Worm (Caenorhabditis elegans) whole organism, L1 larva: ENCODE measurements around the gene flp-3.
A peak's percentile ranks its signal among the peaks of the same experiment; 100 is the strongest.

Experiments used
- C16A3.4 ChIP-seq: fragments of 150-350 bp; optimal IDR thresholded peaks from 2 replicates; lab custom pipeline; 2014; ENCODE audit warnings: missing biosample characterization, missing genetic modification characterization
- C34B4.2 ChIP-seq: sonication (generic microtip); optimal IDR thresholded peaks from 2 replicates; lab custom pipeline; 2017; ENCODE audit warnings: mild to moderate bottlenecking, missing genetic modification characterization, missing compliant biosample characterization
- F16B12.6 ChIP-seq: fragments of 150-350 bp; optimal IDR thresholded peaks from 2 replicates; lab custom pipeline; 2014; ENCODE audit warnings: missing biosample characterization, missing genetic modification characterization
- alr-1 ChIP-seq: fragments of 200-800 bp; sonication (Bioruptor generic); optimal IDR thresholded peaks from 2 replicates; lab custom pipeline; 2018; ENCODE audit warnings: borderline replicate concordance, mild to moderate bottlenecking, missing genetic modification characterization, missing compliant biosample characterization
- blmp-1 ChIP-seq: fragments of 150-350 bp; optimal IDR thresholded peaks from 2 replicates; lab custom pipeline; 2014; ENCODE audit warnings: missing biosample characterization, missing genetic modification characterization
- ceh-63 ChIP-seq: fragments of 200-800 bp; sonication (Bioruptor generic); optimal IDR thresholded peaks from 2 replicates; lab custom pipeline; 2018; ENCODE audit warnings: mild to moderate bottlenecking, missing genetic modification characterization, missing compliant biosample characterization
- ceh-90 ChIP-seq: sonication (generic microtip); optimal IDR thresholded peaks from 2 replicates; lab custom pipeline; 2016; ENCODE audit warnings: missing genetic modification characterization, missing compliant biosample characterization
- dsc-1 ChIP-seq: sonication (generic microtip); optimal IDR thresholded peaks from 2 replicates; lab custom pipeline; 2016; ENCODE audit warnings: mild to moderate bottlenecking, missing genetic modification characterization, missing compliant biosample characterization
- efl-1 ChIP-seq, 4 experiments: fragments of 150-350 bp; optimal IDR thresholded peaks in 3 of 4; peaks in 1 of 4; 1 replicate in 1 of 4; 2 replicates in 3 of 4; lab custom pipeline; 2014; ENCODE audit warnings: missing biosample characterization in 2 of 4, missing genetic modification characterization in 2 of 4, missing genetic modification reagents in 2 of 4
- efl-3 ChIP-seq: fragments of 200-800 bp; sonication (Bioruptor generic); optimal IDR thresholded peaks from 2 replicates; lab custom pipeline; 2018; ENCODE audit warnings: mild to moderate bottlenecking, missing genetic modification characterization, missing compliant biosample characterization
- egl-13 ChIP-seq: sonication (generic microtip); optimal IDR thresholded peaks from 2 replicates; lab custom pipeline; 2016; ENCODE audit warnings: missing genotype, missing genetic modification reagents, missing genetic modification characterization, missing compliant biosample characterization
- elt-2 ChIP-seq: sonication (generic microtip); optimal IDR thresholded peaks from 2 replicates; lab custom pipeline; 2016; ENCODE audit warnings: missing genetic modification characterization, mild to moderate bottlenecking, inconsistent platforms, missing compliant biosample characterization, missing genetic modification reagents
- fkh-8 ChIP-seq: sonication (generic microtip); optimal IDR thresholded peaks from 2 replicates; lab custom pipeline; 2016; ENCODE audit warnings: mild to moderate bottlenecking, missing genetic modification characterization, missing compliant biosample characterization
- fos-1 ChIP-seq: fragments of 150-350 bp; optimal IDR thresholded peaks from 2 replicates; lab custom pipeline; 2014; ENCODE audit warnings: missing biosample characterization, missing genetic modification characterization
- hlh-17 ChIP-seq: fragments of 200-800 bp; sonication (Bioruptor generic); optimal IDR thresholded peaks from 2 replicates; lab custom pipeline; 2018; ENCODE audit warnings: missing genetic modification characterization, mild to moderate bottlenecking, missing compliant biosample characterization, moderate library complexity, borderline replicate concordance
- hlh-4 ChIP-seq: sonication (generic microtip); optimal IDR thresholded peaks from 2 replicates; lab custom pipeline; 2016; ENCODE audit warnings: mild to moderate bottlenecking, missing genetic modification characterization, missing compliant biosample characterization
- hpl-2 ChIP-seq: fragments of 150-350 bp; optimal IDR thresholded peaks from 2 replicates; lab custom pipeline; 2014; ENCODE audit warnings: missing biosample characterization, missing genetic modification reagents, missing genetic modification characterization
- irx-1 ChIP-seq: sonication (generic microtip); optimal IDR thresholded peaks from 2 replicates; lab custom pipeline; 2016; ENCODE audit warnings: missing genetic modification characterization, missing compliant biosample characterization
- isw-1 ChIP-seq: fragments of 200-800 bp; sonication (Bioruptor generic); IDR thresholded peaks from 2 replicates; pipeline ENCODE4 v1.3.6; 2022; ENCODE audit warnings: missing genetic modification characterization, missing compliant biosample characterization
- lin-13 ChIP-seq: fragments of 150-350 bp; optimal IDR thresholded peaks from 2 replicates; lab custom pipeline; 2014; ENCODE audit warnings: missing biosample characterization, missing genetic modification reagents, missing genetic modification characterization
- lin-14 ChIP-seq: fragments of 200-800 bp; sonication (Bioruptor generic); optimal IDR thresholded peaks from 2 replicates; lab custom pipeline; 2018; ENCODE audit warnings: mild to moderate bottlenecking, missing genetic modification characterization, moderate library complexity, missing compliant biosample characterization
- lin-15B ChIP-seq: fragments of 150-350 bp; sonication (generic microtip); optimal IDR thresholded peaks from 3 replicates; lab custom pipeline; 2014; ENCODE audit warnings: missing biosample characterization, missing genetic modification characterization
- lin-35 ChIP-seq, 2 experiments: fragments of 150-350 bp; optimal IDR thresholded peaks; 2 replicates each; lab custom pipeline; 2014; ENCODE audit warnings: missing biosample characterization in 2 of 2, missing genetic modification characterization in 2 of 2, missing genetic modification reagents in 2 of 2
- lin-39 ChIP-seq: fragments of 150-350 bp; optimal IDR thresholded peaks from 2 replicates; lab custom pipeline; 2014; ENCODE audit warnings: missing biosample characterization, missing genetic modification reagents, missing genetic modification characterization
- lsy-2 ChIP-seq, 2 experiments: fragments of 150-350 bp; optimal IDR thresholded peaks; 2 replicates each; lab custom pipeline; 2014; ENCODE audit warnings: missing biosample characterization in 2 of 2, missing genetic modification characterization in 2 of 2
- mdl-1 ChIP-seq, 2 experiments: fragments of 150-350 bp; optimal IDR thresholded peaks; 2 replicates each; lab custom pipeline; 2014 to 2017; ENCODE audit warnings: missing biosample characterization in 2 of 2, missing genetic modification characterization in 2 of 2, inconsistent platforms in 1 of 2
- mef-2 ChIP-seq: fragments of 150-350 bp; optimal IDR thresholded peaks from 2 replicates; lab custom pipeline; 2014; ENCODE audit warnings: missing biosample characterization, missing genetic modification characterization
- mep-1 ChIP-seq: fragments of 150-350 bp; optimal IDR thresholded peaks from 2 replicates; lab custom pipeline; 2014; ENCODE audit warnings: missing biosample characterization, missing genetic modification characterization
- nhr-11 ChIP-seq: fragments of 150-350 bp; optimal IDR thresholded peaks from 2 replicates; lab custom pipeline; 2014; ENCODE audit warnings: missing biosample characterization, missing genetic modification characterization
- nhr-12 ChIP-seq: sonication (generic microtip); optimal IDR thresholded peaks from 2 replicates; lab custom pipeline; 2017; ENCODE audit warnings: missing biosample characterization, missing genetic modification characterization
- nhr-20 ChIP-seq: sonication (generic microtip); optimal IDR thresholded peaks from 2 replicates; lab custom pipeline; 2016; ENCODE audit warnings: mild to moderate bottlenecking, missing genetic modification characterization, missing compliant biosample characterization
- nhr-47 ChIP-seq: sonication (generic microtip); optimal IDR thresholded peaks from 2 replicates; lab custom pipeline; 2016; ENCODE audit warnings: mild to moderate bottlenecking, missing genetic modification characterization, moderate library complexity, missing compliant biosample characterization
- nhr-85 ChIP-seq: sonication (generic microtip); peaks from one replicate; lab custom pipeline; 2016; ENCODE audit warnings: missing genetic modification characterization, inconsistent platforms, missing compliant biosample characterization
- pax-3 ChIP-seq: fragments of 200-800 bp; sonication (Bioruptor generic); optimal IDR thresholded peaks from 2 replicates; lab custom pipeline; 2018; ENCODE audit warnings: mild to moderate bottlenecking, missing genetic modification characterization, moderate library complexity, missing compliant biosample characterization
- snu-23 ChIP-seq: sonication (generic microtip); optimal IDR thresholded peaks from 2 replicates; lab custom pipeline; 2016; ENCODE audit warnings: missing genetic modification characterization, missing compliant biosample characterization
- sptf-1 ChIP-seq: fragments of 150-350 bp; optimal IDR thresholded peaks from 2 replicates; lab custom pipeline; 2014; ENCODE audit warnings: missing biosample characterization, missing genetic modification characterization
- tbx-2 ChIP-seq: sonication (generic microtip); optimal IDR thresholded peaks from 2 replicates; lab custom pipeline; 2016; ENCODE audit warnings: missing genetic modification characterization, missing compliant biosample characterization
- tlp-1 ChIP-seq: fragments of 150-350 bp; optimal IDR thresholded peaks from 2 replicates; lab custom pipeline; 2014; ENCODE audit warnings: missing biosample characterization, missing genetic modification characterization
- unc-130 ChIP-seq: fragments of 150-350 bp; optimal IDR thresholded peaks from 2 replicates; lab custom pipeline; 2017; ENCODE audit warnings: missing biosample characterization, missing genetic modification characterization, inconsistent platforms
- unc-62 ChIP-seq: fragments of 150-350 bp; optimal IDR thresholded peaks from 2 replicates; lab custom pipeline; 2014; ENCODE audit warnings: missing biosample characterization, missing genetic modification reagents, missing genetic modification characterization
- unc-86 ChIP-seq: sonication (generic microtip); optimal IDR thresholded peaks from 2 replicates; lab custom pipeline; 2016; ENCODE audit warnings: missing genetic modification characterization, missing compliant biosample characterization
- unc-98 ChIP-seq: fragments of 200-800 bp; sonication (Bioruptor generic); IDR thresholded peaks from 2 replicates; pipeline ENCODE4 v1.3.6; 2022; ENCODE audit warnings: missing genetic modification characterization, missing compliant biosample characterization
- vab-15 ChIP-seq: sonication (generic microtip); optimal IDR thresholded peaks from 2 replicates; lab custom pipeline; 2017; ENCODE audit warnings: missing genotype, mild to moderate bottlenecking, missing genetic modification characterization, missing compliant biosample characterization
- xbp-1 ChIP-seq: sonication (generic microtip); optimal IDR thresholded peaks from 2 replicates; lab custom pipeline; 2016; ENCODE audit warnings: missing genetic modification characterization, missing compliant biosample characterization
- ztf-4 ChIP-seq: fragments of 150-350 bp; optimal IDR thresholded peaks from 2 replicates; lab custom pipeline; 2014; ENCODE audit warnings: missing biosample characterization, missing genetic modification characterization

flp-3 gene

ce11 chrX:10077297-10077696, 15.5 kb downstream of the flp-3 start, which contains the start of gene col-176:
Gene col-176 (plus strand): TSS chrX:10077597.
- TF ChIP-seq efl-1 (optimal IDR thresholded peaks at IDR 0.05; lab: Kevin White, UChicago) (no peak), efl-1 (GFP tag; optimal IDR thresholded peaks at IDR 0.05 in 1 of 2; lab: Kevin White, UChicago) (peak in 1 of 2 experiments; percentile 39), alr-1 (no peak), tbx-2 (peak; percentile 19), nhr-12 (tag; lab: Kevin White, UChicago) (no peak), unc-86 (tag; lab: Kevin White, UChicago) (no peak), sptf-1 (tag; lab: Kevin White, UChicago) (no peak), unc-130 (tag; lab: Kevin White, UChicago) (no peak)

DNA sequence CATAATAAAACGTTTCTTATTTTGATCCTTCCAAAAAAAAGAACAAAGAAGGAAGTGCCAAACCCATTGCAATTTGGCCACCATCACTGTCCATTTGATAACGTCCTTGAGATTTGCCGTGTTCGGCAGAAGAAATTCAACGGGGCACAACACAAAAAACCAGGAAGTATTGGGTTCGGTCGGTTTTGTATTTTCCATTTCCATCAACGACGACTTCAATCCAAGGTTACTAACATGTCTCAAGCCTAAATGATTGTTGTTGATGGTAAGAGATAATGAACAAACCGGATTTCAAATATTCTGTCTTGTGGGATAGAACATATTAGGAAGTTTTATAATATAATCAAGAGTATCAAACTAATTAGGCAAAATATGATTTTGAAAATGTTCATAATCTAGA, 16.4 kb downstream of the flp-3 start:
- no peak for TF ChIP-seq pax-3 (tag; lab: Kevin White, UChicago)
- peak; percentile 50 for TF ChIP-seq blmp-1 (tag; lab: Kevin White, UChicago)
- no peak for TF ChIP-seq ceh-90 (tag; lab: Kevin White, UChicago)
- peak; percentile 58 for TF ChIP-seq nhr-85
- peak; percentile 8 for TF ChIP-seq tbx-2
- TF ChIP-seq, all 84 proteins: peak for 3

ce11 chrX:10074988-10075387, 17.8 kb downstream of the flp-3 start, which contains the start of gene dao-4:
Gene dao-4 (plus strand): TSS chrX:10075288.
- TF ChIP-seq dsc-1 (tag; lab: Kevin White, UChicago) (no peak), unc-98 (GFP tag; lab: Robert Waterston, UW) (no peak), efl-1 (optimal IDR thresholded peaks at IDR 0.05; lab: Kevin White, UChicago) (no peak), efl-1 (GFP tag; optimal IDR thresholded peaks at IDR 0.05 in 1 of 2; lab: Kevin White, UChicago) (no peak), vab-15 (tag; lab: Kevin White, UChicago) (no peak), lsy-2 (tag; optimal IDR thresholded peaks at IDR 0.05; lab: Kevin White, UChicago) (no peak), nhr-85 (no peak), C16A3.4 (tag; lab: Kevin White, UChicago) (no peak)

DNA sequence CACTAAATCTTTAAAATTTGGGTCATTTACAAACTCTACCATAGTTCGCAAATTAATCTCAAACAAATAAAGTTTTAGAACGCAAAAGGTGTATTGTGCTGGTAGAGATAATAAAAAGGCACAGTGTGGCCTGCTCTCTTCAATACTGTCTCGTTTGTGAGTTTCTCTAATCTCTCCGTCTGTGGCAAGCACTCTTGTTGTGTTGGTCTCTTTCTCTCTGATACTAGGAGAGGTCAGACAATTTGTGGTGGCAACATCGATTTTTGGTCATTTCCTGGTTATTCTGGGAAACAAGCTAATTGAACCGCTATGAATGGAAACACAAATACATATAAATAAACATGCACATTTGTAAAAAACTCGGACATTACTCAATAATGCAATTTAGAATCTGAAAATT, 18.5 kb downstream of the flp-3 start, which contains the start of gene ZC373.5:
Gene ZC373.5, minus strand, starts transcription at position 159 of the 400 bp plus-strand sequence.
- TF ChIP-seq hlh-17 (GFP tag; lab: Kevin White, UChicago): no peak
- TF ChIP-seq tlp-1 (tag; lab: Kevin White, UChicago): no peak
- peak; percentile 16 for TF ChIP-seq elt-2
- no peak for TF ChIP-seq hlh-4 (tag; lab: Kevin White, UChicago)
- TF ChIP-seq nhr-11: no peak
- no peak for TF ChIP-seq F16B12.6 (tag; lab: Kevin White, UChicago)
- peak in 1 of 2 experiments; percentile 22 for TF ChIP-seq lin-35 (GFP tag; optimal IDR thresholded peaks at IDR 0.05; lab: Kevin White, UChicago)
- TF ChIP-seq dsc-1 (tag; lab: Kevin White, UChicago): no peak
- TF ChIP-seq mef-2 (tag; lab: Kevin White, UChicago): no peak
- no peak for TF ChIP-seq lin-15B (tag; lab: Kevin White, UChicago)
- no peak for TF ChIP-seq lin-39 (tag; lab: Kevin White, UChicago)
- TF ChIP-seq C34B4.2 (tag; lab: Kevin White, UChicago): no peak
- TF ChIP-seq unc-62: no peak
- TF ChIP-seq efl-3 (GFP tag; lab: Kevin White, UChicago): no peak
- no peak for TF ChIP-seq ztf-4
- TF ChIP-seq xbp-1 (tag; lab: Kevin White, UChicago): no peak
- no peak for TF ChIP-seq irx-1
- no peak for TF ChIP-seq hpl-2
- no peak for TF ChIP-seq nhr-47 (tag; lab: Kevin White, UChicago)
- TF ChIP-seq isw-1 (GFP tag; lab: Robert Waterston, UW): no peak
- no peak for TF ChIP-seq vab-15 (tag; lab: Kevin White, UChicago)
- TF ChIP-seq mdl-1 (tag; optimal IDR thresholded peaks at IDR 0.05; lab: Kevin White, UChicago): no peak
- TF ChIP-seq C16A3.4 (tag; lab: Kevin White, UChicago): no peak
- no peak for TF ChIP-seq fkh-8 (tag; lab: Kevin White, UChicago)
- no peak for TF ChIP-seq ceh-63
- TF ChIP-seq nhr-20 (tag; lab: Kevin White, UChicago): no peak
- peak; percentile 48 for TF ChIP-seq lin-14 (GFP tag; lab: Kevin White, UChicago)
- TF ChIP-seq lsy-2 (tag; optimal IDR thresholded peaks at IDR 0.05; lab: Kevin White, UChicago): peak in 1 of 2 experiments; percentile 23
- no peak for TF ChIP-seq lin-13 (GFP tag; lab: Kevin White, UChicago)
- TF ChIP-seq egl-13 (tag; lab: Kevin White, UChicago): no peak
- TF ChIP-seq efl-1 (optimal IDR thresholded peaks at IDR 0.05; lab: Kevin White, UChicago): no peak
- peak in 1 of 2 experiments; percentile 55 for TF ChIP-seq efl-1 (GFP tag; optimal IDR thresholded peaks at IDR 0.05 in 1 of 2; lab: Kevin White, UChicago)
- TF ChIP-seq fos-1: no peak
- peak; percentile 7 for TF ChIP-seq tbx-2
- TF ChIP-seq nhr-12 (tag; lab: Kevin White, UChicago): no peak
- no peak for TF ChIP-seq unc-98 (GFP tag; lab: Robert Waterston, UW)
- peak; percentile 27 for TF ChIP-seq snu-23 (GFP tag; lab: Kevin White, UChicago)
- TF ChIP-seq mep-1: peak; percentile 27
